Worm (Caenorhabditis elegans) whole organism, L2 larva: Measurements from ENCODE around the gene T12A2.3.

Experiments used
- ama-1 ChIP-seq: fragments of 150-350 bp; optimal IDR thresholded peaks from 2 replicates; lab custom pipeline; 2018; ENCODE audit warnings: inconsistent platforms
- dmd-4 ChIP-seq: sonication (generic microtip); optimal IDR thresholded peaks from 2 replicates; lab custom pipeline; 2017; ENCODE audit warnings: missing biosample characterization, missing genetic modification characterization
- egl-27 ChIP-seq: sonication (generic microtip); optimal IDR thresholded peaks from 3 replicates; lab custom pipeline; 2017; ENCODE audit warnings: missing biosample characterization, missing genetic modification reagents, missing genetic modification characterization
- fos-1 ChIP-seq: fragments of 150-350 bp; optimal IDR thresholded peaks from 2 replicates; lab custom pipeline; 2014; ENCODE audit warnings: missing biosample characterization, missing genetic modification characterization
- lin-13 ChIP-seq: fragments of 150-350 bp; optimal IDR thresholded peaks from 2 replicates; lab custom pipeline; 2014; ENCODE audit warnings: missing biosample characterization, missing genetic modification reagents, missing genetic modification characterization
- mbf-1 ChIP-seq: sonication (generic microtip); optimal IDR thresholded peaks from 2 replicates; lab custom pipeline; 2017; ENCODE audit warnings: missing biosample characterization, missing genetic modification characterization
- nhr-11 ChIP-seq: fragments of 150-350 bp; optimal IDR thresholded peaks from 2 replicates; lab custom pipeline; 2014; ENCODE audit warnings: missing biosample characterization, missing genetic modification characterization
- nhr-237 ChIP-seq: fragments of 150-350 bp; optimal IDR thresholded peaks from 2 replicates; lab custom pipeline; 2014; ENCODE audit warnings: missing biosample characterization, missing genetic modification characterization
- nhr-25 ChIP-seq: fragments of 150-350 bp; sonication (generic microtip); optimal IDR thresholded peaks from 3 replicates; lab custom pipeline; 2014; ENCODE audit warnings: missing biosample characterization, missing genetic modification characterization
- nhr-6 ChIP-seq: fragments of 150-350 bp; optimal IDR thresholded peaks from 2 replicates; lab custom pipeline; 2014; ENCODE audit warnings: missing biosample characterization, missing genetic modification characterization
- nhr-77 ChIP-seq: fragments of 150-350 bp; optimal IDR thresholded peaks from 2 replicates; lab custom pipeline; 2014; ENCODE audit warnings: missing biosample characterization, missing genetic modification characterization
- sma-9 ChIP-seq, 2 experiments: fragments of 150-350 bp in 1 of 2; sonication (generic microtip) in 1 of 2; optimal IDR thresholded peaks; 2 replicates each; lab custom pipeline; 2014 to 2016; ENCODE audit warnings: missing genetic modification characterization in 2 of 2, mild to moderate bottlenecking in 1 of 2, missing biosample characterization in 1 of 2, missing compliant biosample characterization in 1 of 2, missing genetic modification reagents in 1 of 2, moderate library complexity in 1 of 2
- unc-39 ChIP-seq: fragments of 150-350 bp; optimal IDR thresholded peaks from 2 replicates; lab custom pipeline; 2014; ENCODE audit warnings: missing biosample characterization, missing genetic modification characterization

DNA sequence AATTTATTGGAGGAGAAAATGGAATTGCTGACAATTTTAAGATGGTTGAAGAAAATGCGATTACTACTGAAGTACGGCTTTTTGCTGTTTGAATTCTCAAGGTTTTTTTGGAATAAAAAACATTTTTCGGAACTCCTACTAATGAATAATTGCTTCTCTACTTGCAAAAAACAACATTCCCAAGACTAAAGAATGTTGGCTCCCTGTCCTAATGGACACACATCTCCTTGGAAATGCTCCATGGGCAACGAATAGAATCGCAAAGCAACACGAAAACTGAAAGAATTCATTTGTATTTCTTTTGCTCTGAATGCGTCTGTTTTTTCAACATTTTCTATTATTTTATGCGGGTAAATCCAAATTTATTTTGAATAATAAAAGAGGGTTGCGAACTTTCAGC, 32.2 kb downstream of the T12A2.3 start, which contains the start of gene C18F10.2:
- TF ChIP-seq nhr-11 (tag; lab: Kevin White, UChicago) = no peak
- no peak for TF ChIP-seq lin-13 (GFP tag; lab: Kevin White, UChicago)
- TF ChIP-seq fos-1 (tag; lab: Kevin White, UChicago) = no peak
- TF ChIP-seq ama-1 (lab: Kevin White, UChicago) = no peak
- TF ChIP-seq sma-9 (GFP tag; optimal IDR thresholded peaks at IDR 0.05; lab: Kevin White, UChicago) = no peak
- no peak for TF ChIP-seq sma-9 (tag; optimal IDR thresholded peaks at IDR 0.05; lab: Kevin White, UChicago)
- no peak for TF ChIP-seq nhr-237 (tag; lab: Kevin White, UChicago)
- no peak for TF ChIP-seq egl-27
- TF ChIP-seq unc-39 (tag; lab: Kevin White, UChicago) = no peak
- TF ChIP-seq nhr-77 (tag; lab: Kevin White, UChicago) = no peak
- no peak for TF ChIP-seq dmd-4 (tag; lab: Kevin White, UChicago)
- TF ChIP-seq nhr-6 (tag; lab: Kevin White, UChicago) = no peak
- TF ChIP-seq nhr-25 (tag; lab: Kevin White, UChicago) = no peak
- no peak for TF ChIP-seq mbf-1 (tag; lab: Kevin White, UChicago)
